Worm (Caenorhabditis elegans) whole organism, young adult: ENCODE data around the gene str-162.

Experiments used
- D2030.7 ChIP-seq: fragments of 200-800 bp; sonication (Bioruptor generic); IDR thresholded peaks from 2 replicates; pipeline ENCODE4 v1.3.6; 2022; ENCODE audit warnings: missing genetic modification reagents, missing genetic modification characterization, missing compliant biosample characterization
- F39B2.1 ChIP-seq: fragments of 200-800 bp; sonication (Bioruptor generic); IDR thresholded peaks from 2 replicates; pipeline ENCODE4 v1.3.6; 2022; ENCODE audit warnings: missing genetic modification reagents, missing genetic modification characterization, missing compliant biosample characterization
- F52B5.7 ChIP-seq: sonication (generic microtip); optimal IDR thresholded peaks from 2 replicates; lab custom pipeline; 2016; ENCODE audit warnings: mild to moderate bottlenecking, missing genetic modification characterization, missing compliant biosample characterization
- F55B11.4 ChIP-seq: sonication (generic microtip); optimal IDR thresholded peaks from 2 replicates; lab custom pipeline; 2016; ENCODE audit warnings: missing compliant biosample characterization, missing genetic modification characterization, borderline replicate concordance; ENCODE audit not compliant: insufficient read depth
- ZK185.1 ChIP-seq: sonication (generic microtip); optimal IDR thresholded peaks from 2 replicates; lab custom pipeline; 2016; ENCODE audit warnings: mild to moderate bottlenecking, missing genetic modification characterization, missing compliant biosample characterization; ENCODE audit not compliant: poor library complexity, severe bottlenecking
- aptf-3 ChIP-seq: fragments of 200-800 bp; sonication (Bioruptor generic); IDR thresholded peaks from 2 replicates; pipeline ENCODE4 v1.3.6; 2022; ENCODE audit warnings: missing genetic modification characterization, missing compliant biosample characterization
- attf-3 ChIP-seq: fragments of 200-800 bp; sonication (Bioruptor generic); conservative IDR thresholded peaks from 2 replicates; pipeline ENCODE4 v1.3.6; 2022; ENCODE audit warnings: missing genetic modification reagents, missing genetic modification characterization, missing compliant biosample characterization
- efl-1 ChIP-seq: fragments of 150-350 bp; optimal IDR thresholded peaks from 2 replicates; lab custom pipeline; 2014; ENCODE audit warnings: missing biosample characterization, missing genetic modification reagents, missing genetic modification characterization
- egrh-3 ChIP-seq: fragments of 200-800 bp; sonication (Bioruptor generic); IDR thresholded peaks from 2 replicates; pipeline ENCODE4 v1.3.6; 2022; ENCODE audit warnings: missing genetic modification reagents, missing genetic modification characterization, missing compliant biosample characterization
- fkh-3 ChIP-seq: sonication (generic microtip); optimal IDR thresholded peaks from 2 replicates; lab custom pipeline; 2016; ENCODE audit warnings: mild to moderate bottlenecking, missing genetic modification characterization, missing compliant biosample characterization
- hlh-12 ChIP-seq: sonication (generic microtip); optimal IDR thresholded peaks from 2 replicates; lab custom pipeline; 2016; ENCODE audit warnings: missing genetic modification characterization, missing compliant biosample characterization
- let-607 ChIP-seq, 2 experiments: fragments of 200-800 bp in 1 of 2; sonication (Bioruptor generic) in 1 of 2; sonication (generic microtip) in 1 of 2; optimal IDR thresholded peaks; 2 replicates each; lab custom pipeline; 2016 to 2018; ENCODE audit warnings: mild to moderate bottlenecking in 2 of 2, missing compliant biosample characterization in 2 of 2, missing genetic modification characterization in 2 of 2, moderate library complexity in 2 of 2, missing genotype in 1 of 2
- lir-1 ChIP-seq: fragments of 200-800 bp; sonication (Bioruptor generic); conservative IDR thresholded peaks from 2 replicates; pipeline ENCODE4 v1.3.6; 2022; ENCODE audit warnings: missing genetic modification reagents, missing genetic modification characterization, missing compliant biosample characterization
- madf-6 ChIP-seq: fragments of 200-800 bp; sonication (Bioruptor generic); IDR thresholded peaks from 2 replicates; pipeline ENCODE4 v1.3.6; 2022; ENCODE audit warnings: missing genetic modification reagents, missing genetic modification characterization, missing compliant biosample characterization
- madf-8 ChIP-seq: fragments of 200-800 bp; sonication (Bioruptor generic); conservative IDR thresholded peaks from 2 replicates; pipeline ENCODE4 v1.3.6; 2022; ENCODE audit warnings: missing genetic modification reagents, missing genetic modification characterization, missing compliant biosample characterization
- mel-28 ChIP-seq: sonication (generic microtip); optimal IDR thresholded peaks from 2 replicates; lab custom pipeline; 2016; ENCODE audit warnings: borderline replicate concordance, mild to moderate bottlenecking, missing genetic modification characterization, missing compliant biosample characterization
- nhr-179 ChIP-seq: sonication (generic microtip); optimal IDR thresholded peaks from 2 replicates; lab custom pipeline; 2016; ENCODE audit warnings: mild to moderate bottlenecking, missing genetic modification characterization, missing compliant biosample characterization
- nhr-80 ChIP-seq: sonication (generic microtip); optimal IDR thresholded peaks from 2 replicates; lab custom pipeline; 2016; ENCODE audit warnings: missing genetic modification characterization, missing compliant biosample characterization
- rec-8 ChIP-seq, 2 experiments: sonication (generic microtip); optimal IDR thresholded peaks; 2 replicates each; lab custom pipeline; 2016; ENCODE audit warnings: mild to moderate bottlenecking in 2 of 2, missing genetic modification characterization in 2 of 2, missing genetic modification reagents in 2 of 2, missing genotype in 2 of 2, missing biosample characterization in 1 of 2, missing compliant biosample characterization in 1 of 2, moderate library complexity in 1 of 2
- sdz-38 ChIP-seq: sonication (generic microtip); optimal IDR thresholded peaks from 2 replicates; lab custom pipeline; 2016; ENCODE audit warnings: missing genotype, missing genetic modification characterization, missing compliant biosample characterization
- snpc-1.1 ChIP-seq: sonication (generic microtip); optimal IDR thresholded peaks from 2 replicates; lab custom pipeline; 2017; ENCODE audit warnings: missing genetic modification characterization, mild to moderate bottlenecking, missing compliant biosample characterization, antibody characterized with exemption, moderate library complexity, missing genotype, missing genetic modification reagents; ENCODE audit not compliant: insufficient read depth
- snpc-4 ChIP-seq, 5 experiments: fragments of 150-350 bp in 1 of 5; sonication (generic microtip) in 4 of 5; optimal IDR thresholded peaks; 2 replicates each; lab custom pipeline; 2014 to 2018; ENCODE audit warnings: missing genetic modification characterization in 5 of 5, missing biosample characterization in 3 of 5, antibody characterized with exemption in 2 of 5, mild to moderate bottlenecking in 2 of 5, missing compliant biosample characterization in 2 of 5, missing genotype in 2 of 5, moderate library complexity in 2 of 5, missing genetic modification reagents in 1 of 5
- tbp1 ChIP-seq: fragments of 200-800 bp; sonication (Bioruptor generic); optimal IDR thresholded peaks from 2 replicates; lab custom pipeline; 2018; ENCODE audit warnings: mild to moderate bottlenecking, missing genetic modification characterization, missing compliant biosample characterization
- ztf-3 ChIP-seq: fragments of 200-800 bp; sonication (Bioruptor generic); optimal IDR thresholded peaks from 2 replicates; lab custom pipeline; 2018; ENCODE audit warnings: mild to moderate bottlenecking, missing genetic modification characterization, missing compliant biosample characterization
- ztf-6 ChIP-seq: fragments of 200-800 bp; sonication (Bioruptor generic); IDR thresholded peaks from 2 replicates; pipeline ENCODE4 v1.3.6; 2022; ENCODE audit warnings: missing genetic modification reagents, missing genetic modification characterization, missing compliant biosample characterization

str-162 gene

DNA sequence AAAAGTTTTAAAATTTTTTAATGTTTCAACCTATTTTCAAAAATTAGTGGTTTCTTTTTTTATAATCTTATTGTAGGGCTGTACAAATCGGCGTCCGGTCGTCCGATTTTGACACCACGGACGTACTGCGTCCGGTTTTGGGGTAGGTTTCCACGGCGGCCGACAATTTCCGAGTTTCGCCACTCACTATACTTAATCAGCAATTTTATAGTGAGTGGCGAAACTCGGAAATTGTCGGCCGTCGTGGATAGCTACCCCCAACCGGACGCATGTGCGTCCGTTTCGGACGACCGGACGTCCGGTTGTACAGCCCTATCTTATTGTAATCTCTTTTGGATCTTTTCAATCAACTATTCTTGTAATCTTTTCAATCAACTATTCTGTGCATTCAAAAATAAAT lies 18.8 kb downstream of the str-162 start:
- TF ChIP-seq snpc-1.1 (tag; lab: Kevin White, UChicago) (peak; percentile 83), snpc-4 (GFP tag; optimal IDR thresholded peaks at IDR 0.05; lab: Kevin White, UChicago) (peak; percentile 62), snpc-4 (tag; optimal IDR thresholded peaks at IDR 0.05; lab: Kevin White, UChicago) (peak in 3 of 4 experiments; percentile 84 to 97 (median 92))

DNA sequence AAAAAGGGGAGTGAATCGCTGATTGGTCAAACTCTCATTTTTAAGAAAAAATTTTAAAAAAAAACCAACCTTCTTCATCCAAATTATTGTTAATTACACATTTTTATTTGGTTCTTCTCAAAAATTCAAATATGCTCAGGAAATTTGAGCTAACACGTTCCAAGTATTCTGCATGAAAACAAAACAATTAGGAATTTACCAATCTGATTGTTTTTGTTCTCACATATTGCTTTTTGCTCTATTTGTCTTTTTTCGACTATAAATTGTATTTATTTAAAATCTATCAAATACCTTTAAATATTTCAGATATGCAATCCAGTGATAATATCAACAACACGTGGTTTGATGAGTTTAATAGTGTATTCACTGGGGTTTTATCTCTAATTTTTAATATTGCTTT lies 20.1 kb downstream of the str-162 start, which contains the start of gene srm-1:
srm-1 (plus strand) TSS at position 301 of the 400 bp plus-strand sequence.
- no peak for TF ChIP-seq attf-3 (GFP tag; lab: Robert Waterston, UW)
- TF ChIP-seq hlh-12 (tag; lab: Kevin White, UChicago), result no peak
- no peak for TF ChIP-seq let-607 (tag; optimal IDR thresholded peaks at IDR 0.05; lab: Kevin White, UChicago)
- no peak for TF ChIP-seq efl-1
- no peak for TF ChIP-seq F52B5.7 (tag; lab: Kevin White, UChicago)
- TF ChIP-seq sdz-38 (tag; lab: Kevin White, UChicago), result no peak
- no peak for TF ChIP-seq F39B2.1 (GFP tag; lab: Robert Waterston, UW)
- no peak for TF ChIP-seq D2030.7 (GFP tag; lab: Robert Waterston, UW)

DNA sequence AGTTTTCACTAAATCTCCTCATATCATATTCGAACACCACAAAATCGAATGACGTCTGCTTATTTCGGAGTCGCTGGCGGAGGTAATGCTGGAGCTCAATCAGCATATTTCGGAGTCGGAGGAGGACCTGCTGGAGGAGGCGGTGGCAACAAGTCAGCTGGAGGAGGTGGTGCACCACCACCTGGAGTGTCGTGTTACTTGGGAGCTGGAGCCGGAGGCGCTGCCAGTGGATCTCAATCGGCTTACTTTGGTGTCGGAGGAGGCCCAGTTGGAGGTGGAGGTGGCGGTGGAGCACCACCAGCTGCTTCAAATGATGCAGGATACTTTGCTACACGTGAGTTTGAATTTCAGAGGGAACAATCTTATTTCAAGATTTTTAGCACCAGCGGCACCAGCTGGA lies 24.3 kb downstream of the str-162 start, which contains the start of gene ssq-4:
ssq-4 (plus strand) TSS at position 19 of the 400 bp plus-strand sequence.
- TF ChIP-seq egrh-3 (GFP tag; lab: Robert Waterston, UW), result peak; percentile 75

DNA sequence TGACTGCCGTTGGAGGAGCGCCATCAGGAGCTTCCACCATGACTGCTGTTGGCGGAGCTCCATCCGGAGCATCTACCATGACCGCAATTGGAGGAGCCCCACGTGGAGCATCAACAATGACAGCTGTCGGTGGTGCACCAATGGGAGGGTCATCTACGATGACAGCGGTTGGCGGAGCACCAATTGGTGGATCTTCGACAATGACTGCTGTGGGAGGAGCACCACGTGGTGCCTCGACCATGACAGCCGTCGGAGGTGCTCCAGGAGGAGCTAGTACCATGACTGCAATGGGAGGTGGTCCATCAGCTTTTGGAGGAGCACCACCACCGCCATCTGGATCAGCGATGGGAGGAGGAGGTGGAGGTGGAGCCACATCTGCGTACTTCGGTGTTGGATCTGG lies 24.9 kb downstream of the str-162 start, which contains the start of gene T28H11.7:
T28H11.7 (minus strand) TSS at position 101 of the 400 bp plus-strand sequence.
- TF ChIP-seq egrh-3 (GFP tag; lab: Robert Waterston, UW), result peak; percentile 49; the same call in 1 of the 2 replicates

DNA sequence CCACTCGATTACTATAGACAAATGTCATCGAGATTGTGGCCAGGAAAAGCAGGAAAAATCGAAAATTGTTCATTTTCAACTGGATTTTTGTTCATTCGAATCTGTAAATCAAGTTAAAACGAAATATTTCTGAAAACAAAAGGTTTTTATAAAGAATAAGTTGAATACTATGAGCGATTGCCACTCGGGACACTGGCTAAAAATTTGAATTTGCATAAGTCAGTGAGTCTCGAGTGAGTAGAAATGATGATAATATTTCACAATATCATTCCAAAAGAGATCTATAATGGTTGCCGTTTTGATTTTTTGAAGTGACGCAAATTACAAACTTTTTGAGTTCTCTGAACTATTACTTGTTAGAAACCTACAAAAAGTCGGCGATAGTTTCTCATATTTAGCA lies 28.3 kb downstream of the str-162 start, which contains the start of gene T28H11.8:
T28H11.8 (minus strand) TSS at position 101 of the 400 bp plus-strand sequence.
- TF ChIP-seq nhr-80 (tag; lab: Kevin White, UChicago) (no peak), madf-8 (GFP tag; lab: Robert Waterston, UW) (no peak), ZK185.1 (tag; lab: Kevin White, UChicago) (no peak), rec-8 (tag; optimal IDR thresholded peaks at IDR 0.05; lab: Kevin White, UChicago) (no peak), F55B11.4 (tag; lab: Kevin White, UChicago) (no peak), egrh-3 (GFP tag; lab: Robert Waterston, UW) (no peak), mel-28 (tag; lab: Kevin White, UChicago) (no peak), lir-1 (GFP tag; lab: Robert Waterston, UW) (no peak), ztf-6 (GFP tag; lab: Robert Waterston, UW) (no peak), madf-6 (GFP tag; lab: Robert Waterston, UW) (no peak), tbp1 (GFP tag; lab: Kevin White, UChicago) (no peak), ztf-3 (GFP tag; lab: Kevin White, UChicago) (no peak)

DNA sequence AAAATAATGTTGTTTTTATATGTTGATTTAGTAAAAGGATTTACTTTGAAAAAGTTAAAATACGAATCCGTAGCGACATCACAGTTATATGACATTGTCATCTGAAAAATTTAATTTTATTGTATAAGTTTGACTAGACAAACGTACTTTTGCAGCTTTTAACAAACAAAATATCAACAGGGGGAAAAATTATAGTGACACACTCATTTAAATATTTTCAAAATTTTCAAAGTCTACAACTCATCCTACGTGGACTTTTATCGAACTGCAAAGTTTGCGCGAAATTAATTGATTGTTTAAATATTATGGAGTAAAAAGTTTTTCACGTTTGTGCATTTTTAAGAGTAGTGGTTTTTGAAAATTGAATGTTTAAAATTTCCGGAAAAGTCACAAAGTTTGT lies 33.5 kb downstream of the str-162 start, which contains the start of gene C09B9.85:
C09B9.85 (minus strand) TSS at position 101 of the 400 bp plus-strand sequence.
- no peak for TF ChIP-seq fkh-3 (tag; lab: Kevin White, UChicago)
- no peak for TF ChIP-seq aptf-3 (GFP tag; lab: Robert Waterston, UW)
- TF ChIP-seq nhr-179 (tag; lab: Kevin White, UChicago), result no peak
- TF ChIP-seq, all 124 proteins: peak for 0
